Worm (Caenorhabditis elegans): ENCODE results near the gene C54F6.18.

The C54F6.18 gene

ce11 chrV:7570290-7570689, 44.5 kb downstream of the C54F6.18 start, which contains the start of gene clec-212:
TSS of gene clec-212 (minus strand) at chrV:7570390.
- TF ChIP-seq ceh-18 (tag; optimal IDR thresholded peaks at IDR 0.05) (no peak), pqm-1 (tag; optimal IDR thresholded peaks at IDR 0.05) (no peak), ceh-24 (tag; optimal IDR thresholded peaks at IDR 0.05) (no peak), ceh-19 (GFP tag; optimal IDR thresholded peaks at IDR 0.05) (no peak)

ce11 chrV:7570955-7571354, 45.2 kb downstream of the C54F6.18 start, which contains the start of gene F19F10.14:
TSS of gene F19F10.14 (minus strand) at chrV:7571055.
- TF ChIP-seq eyg-1 (tag; optimal IDR thresholded peaks at IDR 0.05), result no peak
- no peak for TF ChIP-seq che-1 (tag; optimal IDR thresholded peaks at IDR 0.05)
- TF ChIP-seq ets-4 (tag; optimal IDR thresholded peaks at IDR 0.05), result no peak
- no peak for TF ChIP-seq fkh-10 (GFP tag; optimal IDR thresholded peaks at IDR 0.05)
- no peak for TF ChIP-seq mec-3 (tag; optimal IDR thresholded peaks at IDR 0.05; ENCODE audit: borderline replicate concordance)

ce11 chrV:7575563-7575962, 49.8 kb downstream of the C54F6.18 start, which contains the start of the genes snu-66 and ints-9:
TSS of gene snu-66 (minus strand) at chrV:7575670.
TSS of gene ints-9 (plus strand) at chrV:7575802.
- peak; percentile 66 for TF ChIP-seq unc-42 (tag; optimal IDR thresholded peaks at IDR 0.05)
- no peak for TF ChIP-seq che-1 (tag; optimal IDR thresholded peaks at IDR 0.05)

Data from whole organism, late embryonic.